Worm (Caenorhabditis elegans) whole organism, L4 larva: ENCODE data around the gene srd-56.

Experiments
- F10B5.3 ChIP-seq: sonication (generic microtip); optimal IDR thresholded peaks from 2 replicates; lab custom pipeline; 2016; ENCODE audit warnings: mild to moderate bottlenecking, missing genetic modification characterization, missing compliant biosample characterization
- F37D6.2 ChIP-seq: sonication (generic microtip); optimal IDR thresholded peaks from 2 replicates; lab custom pipeline; 2016; ENCODE audit warnings: mild to moderate bottlenecking, missing genetic modification characterization, missing compliant biosample characterization
- F49E8.2 ChIP-seq: sonication (generic microtip); optimal IDR thresholded peaks from 2 replicates; lab custom pipeline; 2016; ENCODE audit warnings: missing compliant biosample characterization, mild to moderate bottlenecking, missing genetic modification characterization, borderline replicate concordance
- R02D3.7 ChIP-seq: fragments of 150-350 bp; sonication (generic microtip); optimal IDR thresholded peaks from 3 replicates; lab custom pipeline; 2014; ENCODE audit warnings: missing biosample characterization, missing genetic modification characterization
- T20F7.1 ChIP-seq: fragments of 200-800 bp; sonication (Bioruptor generic); optimal IDR thresholded peaks from 2 replicates; lab custom pipeline; 2018; ENCODE audit warnings: mild to moderate bottlenecking, missing genetic modification characterization, missing compliant biosample characterization
- Y48G9A.11 ChIP-seq: fragments of 200-800 bp; sonication (Bioruptor generic); IDR thresholded peaks from 2 replicates; pipeline ENCODE4 v1.3.6; 2022; ENCODE audit warnings: missing genetic modification reagents, missing genetic modification characterization, missing compliant biosample characterization
- Y75B8A.6 ChIP-seq: fragments of 200-800 bp; sonication (Bioruptor generic); IDR thresholded peaks from 2 replicates; pipeline ENCODE4 v1.3.6; 2022; ENCODE audit warnings: missing genetic modification reagents, missing genetic modification characterization, missing compliant biosample characterization
- ceh-28 ChIP-seq: fragments of 150-350 bp; optimal IDR thresholded peaks from 2 replicates; lab custom pipeline; 2014; ENCODE audit warnings: missing biosample characterization, missing genetic modification reagents, missing genetic modification characterization
- ceh-82 ChIP-seq: sonication (generic microtip); optimal IDR thresholded peaks from 2 replicates; lab custom pipeline; 2017; ENCODE audit warnings: missing biosample characterization, missing genetic modification characterization
- ctbp-1 ChIP-seq: fragments of 200-800 bp; sonication (Bioruptor generic); IDR thresholded peaks from 2 replicates; pipeline ENCODE4 v1.3.6; 2022; ENCODE audit warnings: missing genetic modification reagents, missing genetic modification characterization, missing compliant biosample characterization
- daf-16 ChIP-seq, 3 experiments: sonication (generic microtip); optimal IDR thresholded peaks; 2 replicates each; lab custom pipeline; 2016 to 2017; ENCODE audit warnings: missing genetic modification characterization in 3 of 3, missing genetic modification reagents in 3 of 3, mild to moderate bottlenecking in 2 of 3, missing compliant biosample characterization in 2 of 3, missing biosample characterization in 1 of 3, moderate library complexity in 1 of 3
- daf-19 ChIP-seq: fragments of 200-800 bp; sonication (Bioruptor generic); conservative IDR thresholded peaks from 2 replicates; pipeline ENCODE4 v1.3.6; 2022; ENCODE audit warnings: missing genetic modification characterization, missing compliant biosample characterization
- dmd-6 ChIP-seq: fragments of 200-800 bp; sonication (Bioruptor generic); IDR thresholded peaks from 2 replicates; pipeline ENCODE4 v1.3.6; 2022; ENCODE audit warnings: missing genetic modification reagents, missing genetic modification characterization, missing compliant biosample characterization
- dmd-8 ChIP-seq: fragments of 200-800 bp; sonication (Bioruptor generic); IDR thresholded peaks from 2 replicates; pipeline ENCODE4 v1.3.6; 2022; ENCODE audit warnings: missing genetic modification characterization, missing compliant biosample characterization
- dve-1 ChIP-seq: sonication (generic microtip); optimal IDR thresholded peaks from 2 replicates; lab custom pipeline; 2017; ENCODE audit warnings: antibody characterized with exemption, mild to moderate bottlenecking, missing genetic modification characterization, missing compliant biosample characterization; ENCODE audit not compliant: insufficient read depth
- egl-27 ChIP-seq: sonication (generic microtip); optimal IDR thresholded peaks from 3 replicates; lab custom pipeline; 2017; ENCODE audit warnings: missing biosample characterization, missing genetic modification reagents, missing genetic modification characterization
- egl-43 ChIP-seq: fragments of 200-800 bp; sonication (Bioruptor generic); IDR thresholded peaks from 2 replicates; pipeline ENCODE4 v1.3.6; 2022; ENCODE audit warnings: missing genetic modification reagents, missing genetic modification characterization, missing compliant biosample characterization
- hif-1 ChIP-seq, 2 experiments: sonication (generic microtip); optimal IDR thresholded peaks; 2 replicates each; lab custom pipeline; 2016 to 2017; ENCODE audit warnings: missing compliant biosample characterization in 2 of 2, missing genetic modification characterization in 2 of 2, missing genetic modification reagents in 2 of 2, missing genotype in 2 of 2, mild to moderate bottlenecking in 1 of 2
- hlh-11 ChIP-seq: fragments of 200-800 bp; sonication (Bioruptor generic); optimal IDR thresholded peaks from 2 replicates; lab custom pipeline; 2018; ENCODE audit warnings: mild to moderate bottlenecking, missing genetic modification characterization, missing compliant biosample characterization
- hlh-30 ChIP-seq: sonication (generic microtip); optimal IDR thresholded peaks from 2 replicates; lab custom pipeline; 2017; ENCODE audit warnings: antibody characterized with exemption, mild to moderate bottlenecking, missing genetic modification characterization, missing compliant biosample characterization; ENCODE audit not compliant: insufficient read depth
- hmg-1.1 ChIP-seq: fragments of 200-800 bp; sonication (Bioruptor generic); IDR thresholded peaks from 2 replicates; pipeline ENCODE4 v1.3.6; 2022; ENCODE audit warnings: missing genetic modification reagents, missing genetic modification characterization, missing compliant biosample characterization
- jun-1 ChIP-seq: fragments of 150-350 bp; optimal IDR thresholded peaks from 2 replicates; lab custom pipeline; 2014; ENCODE audit warnings: missing biosample characterization, missing genetic modification reagents, missing genetic modification characterization
- lim-7 ChIP-seq: fragments of 200-800 bp; sonication (Bioruptor generic); IDR thresholded peaks from 2 replicates; pipeline ENCODE4 v1.3.6; 2022; ENCODE audit warnings: missing genetic modification characterization, missing compliant biosample characterization
- lin-13 ChIP-seq: fragments of 150-350 bp; optimal IDR thresholded peaks from 2 replicates; lab custom pipeline; 2014; ENCODE audit warnings: missing biosample characterization, missing genetic modification reagents, missing genetic modification characterization
- lin-15B ChIP-seq: fragments of 150-350 bp; sonication (generic microtip); optimal IDR thresholded peaks from 3 replicates; lab custom pipeline; 2014; ENCODE audit warnings: missing biosample characterization, missing genetic modification characterization
- lin-29 ChIP-seq: fragments of 200-800 bp; sonication (Bioruptor generic); IDR thresholded peaks from 2 replicates; pipeline ENCODE4 v1.3.6; 2022; ENCODE audit warnings: missing genetic modification reagents, missing genetic modification characterization, missing compliant biosample characterization
- lin-39 ChIP-seq: fragments of 150-350 bp; optimal IDR thresholded peaks from 2 replicates; lab custom pipeline; 2014; ENCODE audit warnings: missing biosample characterization, missing genetic modification reagents, missing genetic modification characterization
- lir-3 ChIP-seq: sonication (generic microtip); optimal IDR thresholded peaks from 2 replicates; lab custom pipeline; 2016; ENCODE audit warnings: mild to moderate bottlenecking, missing genetic modification characterization, missing compliant biosample characterization
- lsy-2 ChIP-seq, 2 experiments: fragments of 150-350 bp in 1 of 2; sonication (generic microtip) in 1 of 2; optimal IDR thresholded peaks; 2 replicates each; lab custom pipeline; 2014 to 2017; ENCODE audit warnings: missing biosample characterization in 2 of 2, missing genetic modification characterization in 2 of 2
- mdl-1 ChIP-seq, 2 experiments: fragments of 150-350 bp in 1 of 2; sonication (generic microtip) in 1 of 2; optimal IDR thresholded peaks; 2 replicates each; lab custom pipeline; 2014 to 2017; ENCODE audit warnings: missing biosample characterization in 2 of 2, missing genetic modification characterization in 2 of 2
- mes-2 ChIP-seq: sonication (generic microtip); optimal IDR thresholded peaks from 2 replicates; lab custom pipeline; 2016; ENCODE audit warnings: missing genotype, mild to moderate bottlenecking, missing genetic modification characterization, missing compliant biosample characterization; ENCODE audit not compliant: poor library complexity, severe bottlenecking
- mxl-2 ChIP-seq: fragments of 200-800 bp; sonication (Bioruptor generic); conservative IDR thresholded peaks from 2 replicates; pipeline ENCODE4 v1.3.6; 2022; ENCODE audit warnings: missing genetic modification reagents, missing genetic modification characterization, missing compliant biosample characterization
- mxl-3 ChIP-seq: fragments of 200-800 bp; sonication (Bioruptor generic); optimal IDR thresholded peaks from 2 replicates; lab custom pipeline; 2018; ENCODE audit warnings: mild to moderate bottlenecking, missing genetic modification characterization, missing compliant biosample characterization
- nhr-10 ChIP-seq: fragments of 150-350 bp; optimal IDR thresholded peaks from 2 replicates; lab custom pipeline; 2014; ENCODE audit warnings: missing biosample characterization, missing genetic modification characterization
- nhr-111 ChIP-seq: fragments of 200-800 bp; sonication (Bioruptor generic); optimal IDR thresholded peaks from 2 replicates; lab custom pipeline; 2018; ENCODE audit warnings: mild to moderate bottlenecking, missing genetic modification characterization, missing compliant biosample characterization
- nhr-25 ChIP-seq: sonication (generic microtip); optimal IDR thresholded peaks from 2 replicates; lab custom pipeline; 2017; ENCODE audit warnings: missing genetic modification characterization, mild to moderate bottlenecking, missing compliant biosample characterization, antibody characterized with exemption, moderate library complexity, borderline replicate concordance; ENCODE audit not compliant: insufficient read depth
- nhr-28 ChIP-seq: fragments of 150-350 bp; optimal IDR thresholded peaks from 2 replicates; lab custom pipeline; 2014; ENCODE audit warnings: missing biosample characterization, missing genetic modification characterization
- nhr-6 ChIP-seq: fragments of 150-350 bp; optimal IDR thresholded peaks from 2 replicates; lab custom pipeline; 2014; ENCODE audit warnings: missing biosample characterization, missing genetic modification characterization
- nhr-76 ChIP-seq: fragments of 150-350 bp; optimal IDR thresholded peaks from 2 replicates; lab custom pipeline; 2014; ENCODE audit warnings: missing biosample characterization, missing genetic modification characterization
- pha-4 ChIP-seq, 2 experiments: fragments of 150-350 bp in 1 of 2; fragments of 200-800 bp in 1 of 2; sonication (Bioruptor generic) in 1 of 2; IDR thresholded peaks in 1 of 2; optimal IDR thresholded peaks in 1 of 2; 2 replicates each; pipeline versions ENCODE4 v1.3.6 to Lab custom; 2014 to 2022; ENCODE audit warnings: missing genetic modification characterization in 2 of 2, missing genetic modification reagents in 2 of 2, missing biosample characterization in 1 of 2, missing compliant biosample characterization in 1 of 2
- pqm-1 ChIP-seq: sonication (generic microtip); optimal IDR thresholded peaks from 2 replicates; lab custom pipeline; 2017; ENCODE audit warnings: missing biosample characterization, missing genetic modification characterization
- snpc-4 ChIP-seq: fragments of 150-350 bp; optimal IDR thresholded peaks from 2 replicates; lab custom pipeline; 2014; ENCODE audit warnings: missing biosample characterization, missing genetic modification characterization
- spr-3 ChIP-seq: fragments of 200-800 bp; sonication (Bioruptor generic); optimal IDR thresholded peaks from 2 replicates; lab custom pipeline; 2018; ENCODE audit warnings: mild to moderate bottlenecking, missing genetic modification characterization, missing compliant biosample characterization
- tag-97 ChIP-seq: fragments of 200-800 bp; sonication (Bioruptor generic); IDR thresholded peaks from 2 replicates; pipeline ENCODE4 v1.3.6; 2022; ENCODE audit warnings: missing genetic modification characterization, missing compliant biosample characterization
- tra-1 ChIP-seq: fragments of 200-800 bp; sonication (Bioruptor generic); IDR thresholded peaks from 2 replicates; pipeline ENCODE4 v1.3.6; 2022; ENCODE audit warnings: missing genetic modification reagents, missing genetic modification characterization, missing compliant biosample characterization
- unc-39 ChIP-seq: sonication (generic microtip); optimal IDR thresholded peaks from 2 replicates; lab custom pipeline; 2017; ENCODE audit warnings: missing biosample characterization, missing genetic modification characterization
- unc-62 ChIP-seq, 3 experiments: fragments of 150-350 bp in 1 of 3; sonication (generic microtip); optimal IDR thresholded peaks in 2 of 3; peaks in 1 of 3; 1 replicate in 1 of 3; 2 replicates in 2 of 3; lab custom pipeline; 2014 to 2017; ENCODE audit warnings: missing biosample characterization in 3 of 3, missing genetic modification characterization in 3 of 3, missing genetic modification reagents in 3 of 3, missing genotype in 1 of 3
- zfp-3 ChIP-seq: fragments of 200-800 bp; sonication (Bioruptor generic); conservative IDR thresholded peaks from 2 replicates; pipeline ENCODE4 v1.3.6; 2022; ENCODE audit warnings: missing genetic modification reagents, missing genetic modification characterization, missing compliant biosample characterization
- ztf-7 ChIP-seq: fragments of 150-350 bp; optimal IDR thresholded peaks from 2 replicates; lab custom pipeline; 2014; ENCODE audit warnings: missing biosample characterization, missing genetic modification characterization

srd-56 gene

ce11 chrII:7196040-7196439, 7.0 kb downstream of the srd-56 start, which contains the start of gene maoc-1:
Gene maoc-1 (plus strand): TSS chrII:7196276.
- no peak for TF ChIP-seq pqm-1 (tag; lab: Kevin White, UChicago)
- TF ChIP-seq ceh-82: no peak
- no peak for TF ChIP-seq mxl-3 (GFP tag; lab: Kevin White, UChicago)
- TF ChIP-seq mes-2 (tag; lab: Kevin White, UChicago): peak; percentile 7
- TF ChIP-seq ceh-28 (tag; lab: Kevin White, UChicago): no peak
- TF ChIP-seq hif-1 (tag; optimal IDR thresholded peaks at IDR 0.05; lab: Kevin White, UChicago): no peak
- TF ChIP-seq lsy-2 (tag; optimal IDR thresholded peaks at IDR 0.05; lab: Kevin White, UChicago): peak in 1 of 2 experiments; percentile 5
- peak; percentile 33 for TF ChIP-seq hlh-11 (tag; lab: Kevin White, UChicago)
- TF ChIP-seq R02D3.7 (tag; lab: Kevin White, UChicago): no peak
- TF ChIP-seq F37D6.2 (tag; lab: Kevin White, UChicago): no peak
- TF ChIP-seq F49E8.2 (tag; lab: Kevin White, UChicago): no peak
- TF ChIP-seq dve-1 (tag; lab: Kevin White, UChicago): peak; percentile 24
- TF ChIP-seq lin-29 (GFP tag; lab: Robert Waterston, UW): no peak
- no peak for TF ChIP-seq hmg-1.1
- TF ChIP-seq zfp-3 (GFP tag; lab: Robert Waterston, UW): no peak
- no peak for TF ChIP-seq Y75B8A.6
- no peak for TF ChIP-seq dmd-8 (GFP tag; lab: Robert Waterston, UW)
- TF ChIP-seq mxl-2 (GFP tag; lab: Robert Waterston, UW): no peak
- TF ChIP-seq egl-43 (GFP tag; lab: Robert Waterston, UW): no peak
- no peak for TF ChIP-seq nhr-25 (tag; lab: Kevin White, UChicago)
- TF ChIP-seq mdl-1 (tag; optimal IDR thresholded peaks at IDR 0.05; lab: Kevin White, UChicago): peak in 1 of 2 experiments; percentile 21
- TF ChIP-seq F10B5.3 (tag; lab: Kevin White, UChicago): no peak
- no peak for TF ChIP-seq nhr-10 (tag; lab: Kevin White, UChicago)
- TF ChIP-seq egl-27: no peak
- no peak for TF ChIP-seq tra-1 (GFP tag; lab: Robert Waterston, UW)
- no peak for TF ChIP-seq unc-39 (tag; lab: Kevin White, UChicago)
- no peak for TF ChIP-seq dmd-6 (GFP tag; lab: Robert Waterston, UW)
- TF ChIP-seq ctbp-1: no peak
- TF ChIP-seq lin-13 (GFP tag; lab: Kevin White, UChicago): no peak
- TF ChIP-seq lin-39 (tag; lab: Kevin White, UChicago): no peak
- TF ChIP-seq Y48G9A.11 (GFP tag; lab: Robert Waterston, UW): no peak
- TF ChIP-seq unc-62 (GFP tag; optimal IDR thresholded peaks at IDR 0.05 in 1 of 2; lab: Kevin White, UChicago): no peak
- no peak for TF ChIP-seq unc-62 (tag; optimal IDR thresholded peaks at IDR 0.05; lab: Kevin White, UChicago)
- 0 out of 2 replicates have a peak, but pooled peaks have one; percentile 40 for TF ChIP-seq pha-4 (GFP tag; IDR thresholded peaks at IDR 0.05; lab: Robert Waterston, UW)
- TF ChIP-seq pha-4 (tag; optimal IDR thresholded peaks at IDR 0.05; lab: Kevin White, UChicago): no peak
- no peak for TF ChIP-seq nhr-6 (tag; lab: Kevin White, UChicago)
- TF ChIP-seq snpc-4 (tag; lab: Kevin White, UChicago): no peak
- TF ChIP-seq daf-19 (GFP tag; lab: Robert Waterston, UW): no peak
- no peak for TF ChIP-seq lir-3 (tag; lab: Kevin White, UChicago)
- no peak for TF ChIP-seq tag-97
- TF ChIP-seq ztf-7 (tag; lab: Kevin White, UChicago): no peak
- peak; percentile 95 for TF ChIP-seq nhr-28 (tag; lab: Kevin White, UChicago)
- no peak for TF ChIP-seq T20F7.1
- no peak for TF ChIP-seq spr-3 (GFP tag; lab: Kevin White, UChicago)
- TF ChIP-seq lin-15B (tag; lab: Kevin White, UChicago): no peak
- TF ChIP-seq lim-7 (GFP tag; lab: Robert Waterston, UW): no peak
- TF ChIP-seq nhr-76 (tag; lab: Kevin White, UChicago): no peak
- TF ChIP-seq hlh-30: no peak
- no peak for TF ChIP-seq jun-1
- TF ChIP-seq nhr-111 (GFP tag; lab: Kevin White, UChicago): no peak
- no peak for TF ChIP-seq daf-16 (GFP tag; optimal IDR thresholded peaks at IDR 0.05; lab: Kevin White, UChicago)
- TF ChIP-seq daf-16 (tag; optimal IDR thresholded peaks at IDR 0.05; lab: Kevin White, UChicago): peak; percentile 75
